Fruit fly (Drosophila melanogaster): Measurements from ENCODE around the gene RpL35.

dm6 chrX:5634714-5635113 is 37.5 kb upstream of the RpL35 start:
- TF ChIP-seq psq (optimal IDR thresholded peaks at IDR 0.05) (no peak), Dll (optimal IDR thresholded peaks at IDR 0.05) (no peak)
